Fruit fly (Drosophila melanogaster) Kc167 (cell line): Measurements from ENCODE around the gene Ptx1.

ENCODE experiments used
- Myc ChIP-seq: fragments of >200 bp; optimal IDR thresholded peaks from 2 replicates; lab custom pipeline; 2017; ENCODE audit warnings: missing external identifiers
- Sin3A ChIP-seq: fragments of >200 bp; optimal IDR thresholded peaks from 2 replicates; lab custom pipeline; 2018; ENCODE audit warnings: missing external identifiers
- h ChIP-seq: fragments of >200 bp; optimal IDR thresholded peaks from 3 replicates; lab custom pipeline; 2018; ENCODE audit warnings: missing external identifiers
- insv ChIP-seq: fragments of >200 bp; optimal IDR thresholded peaks from 3 replicates; lab custom pipeline; 2018; ENCODE audit warnings: missing external identifiers
- psq ChIP-seq: fragments of >200 bp; optimal IDR thresholded peaks from 2 replicates; lab custom pipeline; 2017; ENCODE audit warnings: missing external identifiers
- ttk ChIP-seq: sonication (Bioruptor generic); optimal IDR thresholded peaks from 2 replicates; lab custom pipeline; 2017; ENCODE audit warnings: missing external identifiers

Gene Ptx1

DNA sequence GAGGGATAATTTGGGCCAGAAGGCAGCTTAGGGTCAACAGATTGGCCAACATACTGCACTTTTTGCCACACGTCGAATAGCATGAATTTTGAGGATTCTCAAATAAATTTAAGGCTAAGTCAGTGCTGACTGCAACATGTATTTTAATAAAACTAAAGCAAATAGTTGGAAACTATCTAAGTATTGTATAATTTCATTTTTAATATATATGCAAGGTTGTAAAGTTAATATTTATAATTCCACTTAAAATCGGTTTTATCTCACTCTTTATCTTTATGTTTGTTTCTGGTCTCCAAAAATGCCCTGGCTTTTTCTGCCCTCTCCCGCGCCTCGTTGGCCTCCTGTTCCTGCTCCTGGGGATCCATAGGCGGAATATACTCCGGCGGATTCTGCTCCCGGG lies 23.9 kb downstream of the Ptx1 start, which contains the start of gene CG15549:
CG15549 (minus strand) TSS at position 101 of the 400 bp plus-strand sequence.
- TF ChIP-seq psq (lab: Kevin White, UChicago) (no peak), ttk (no peak), Sin3A (lab: Kevin White, UChicago) (no peak), insv (lab: Kevin White, UChicago) (no peak), Myc (lab: Kevin White, UChicago) (no peak), h (lab: Kevin White, UChicago) (no peak)

DNA sequence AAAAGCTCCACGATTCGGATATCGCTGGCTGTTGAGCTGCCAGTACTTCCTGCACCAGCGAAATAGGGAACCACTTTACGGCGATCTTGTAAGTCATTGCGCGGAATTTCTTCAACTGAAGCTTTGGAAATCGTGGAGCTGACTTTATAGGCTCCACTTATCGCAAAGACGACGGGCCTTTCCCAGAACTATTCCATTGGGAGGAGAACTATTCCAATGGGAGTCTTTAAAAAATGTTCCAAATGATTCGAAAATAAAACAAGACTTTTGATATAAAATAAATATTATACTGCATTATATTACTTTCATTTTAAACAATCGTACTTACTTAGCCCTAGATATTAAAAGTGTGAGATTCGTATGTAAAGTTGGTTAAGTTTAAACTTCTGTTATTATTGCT lies 24.4 kb downstream of the Ptx1 start, which contains the start of gene CG15550:
CG15550 (minus strand) TSS at position 101 of the 400 bp plus-strand sequence.
- TF ChIP-seq insv (lab: Kevin White, UChicago) (no peak), Sin3A (lab: Kevin White, UChicago) (no peak), Myc (lab: Kevin White, UChicago) (no peak), h (lab: Kevin White, UChicago) (no peak), psq (lab: Kevin White, UChicago) (no peak), ttk (no peak)

DNA sequence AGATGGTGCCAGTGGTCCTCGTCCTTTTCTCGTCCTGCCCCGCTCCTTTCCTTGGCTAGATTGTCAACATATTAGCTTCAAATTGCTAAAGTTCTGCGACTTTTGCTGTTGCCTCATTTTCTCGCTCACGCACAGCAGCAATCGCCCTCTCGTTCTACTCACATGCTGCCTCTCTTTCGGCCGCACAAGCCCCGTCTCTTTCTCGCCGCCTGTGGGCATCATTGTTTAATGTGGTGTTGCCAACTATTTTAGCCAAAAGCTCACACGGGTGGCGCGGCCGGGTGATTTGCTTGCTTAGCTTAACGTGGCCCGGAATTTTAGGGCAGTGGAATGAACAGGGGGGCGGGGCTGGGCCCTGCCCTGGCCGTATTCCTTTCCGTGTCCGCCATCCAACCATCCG lies 27.7 kb downstream of the Ptx1 start:
- TF ChIP-seq Sin3A (lab: Kevin White, UChicago) (no peak), psq (lab: Kevin White, UChicago) (no peak)

DNA sequence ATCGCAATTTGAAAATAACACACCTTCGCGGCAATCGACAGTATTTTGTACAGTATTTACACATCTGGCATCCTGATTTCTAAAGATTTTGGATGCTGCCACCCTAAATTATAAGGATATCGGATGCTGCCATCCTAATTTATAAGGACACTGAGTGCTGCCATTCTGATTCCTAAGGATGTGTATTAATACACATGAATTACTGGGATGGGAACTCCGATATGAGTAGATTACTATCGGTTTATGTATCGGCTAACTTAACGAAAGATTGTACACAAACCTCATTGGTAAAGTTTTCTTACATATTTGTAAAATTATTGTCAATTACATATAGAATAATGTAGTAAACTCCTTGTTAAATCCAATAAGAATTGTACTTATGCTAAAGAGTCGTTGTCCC lies 33.8 kb downstream of the Ptx1 start:
- no peak for TF ChIP-seq psq (lab: Kevin White, UChicago)
- no peak for TF ChIP-seq ttk
- no peak for TF ChIP-seq h (lab: Kevin White, UChicago)
- TF ChIP-seq Myc (lab: Kevin White, UChicago) = no peak
- TF ChIP-seq insv (lab: Kevin White, UChicago) = no peak
- TF ChIP-seq Sin3A (lab: Kevin White, UChicago) = no peak

DNA sequence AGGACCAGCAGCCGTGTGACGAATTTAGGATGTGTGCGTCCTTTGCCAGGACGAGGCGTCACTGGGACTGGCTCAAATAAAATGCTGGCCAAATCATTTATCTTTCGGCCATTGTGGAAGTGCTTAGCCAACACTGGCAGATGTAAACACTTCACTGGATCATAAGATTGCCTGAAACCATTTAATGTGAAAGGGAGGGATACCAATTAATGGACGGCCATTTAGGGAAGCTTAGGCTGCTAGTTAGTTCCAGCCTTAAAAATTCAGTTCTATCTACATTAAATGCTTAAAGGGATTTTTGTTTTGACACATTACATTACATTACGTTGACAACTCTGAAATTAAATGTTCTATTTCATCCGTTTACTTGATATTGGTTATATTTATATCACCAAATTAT lies 46.8 kb downstream of the Ptx1 start, which contains the start of gene CG15548:
CG15548 (plus strand) TSS at position 301 of the 400 bp plus-strand sequence.
- no peak for TF ChIP-seq h (lab: Kevin White, UChicago)
- no peak for TF ChIP-seq psq (lab: Kevin White, UChicago)
- TF ChIP-seq Myc (lab: Kevin White, UChicago) = no peak
- no peak for TF ChIP-seq insv (lab: Kevin White, UChicago)
- TF ChIP-seq Sin3A (lab: Kevin White, UChicago) = no peak
- no peak for TF ChIP-seq ttk

- TF ChIP-seq Sin3A (lab: Kevin White, UChicago) (no peak), ttk (no peak), psq (lab: Kevin White, UChicago) (no peak), insv (lab: Kevin White, UChicago) (no peak), Myc (lab: Kevin White, UChicago) (no peak), h (lab: Kevin White, UChicago) (no peak)
Observed at dm6 chr3R:30964220-30964619, 51.7 kb downstream of the Ptx1 start, which contains the start of gene Ctr1C. Ctr1C (minus strand) TSS chr3R:30964320.
